Fruit fly (Drosophila melanogaster) whole organism: ENCODE results near the gene CG17991.

Experiments used
- CG8478 ChIP-seq: fragments of >200 bp; optimal IDR thresholded peaks from 2 replicates; lab custom pipeline; 2018; ENCODE audit warnings: inconsistent platforms
- Dll ChIP-seq: fragments of >200 bp; optimal IDR thresholded peaks from 2 replicates; lab custom pipeline; 2017
- EcR ChIP-seq, 2 experiments: fragments of >200 bp; optimal IDR thresholded peaks; 2 replicates each; lab custom pipeline; 2017; ENCODE audit warnings: missing biosample characterization in 2 of 2, missing genetic modification characterization in 2 of 2, missing genetic modification reagents in 2 of 2
- pan ChIP-seq: fragments of >200 bp; optimal IDR thresholded peaks from 2 replicates; lab custom pipeline; 2017
- psq ChIP-seq: fragments of >200 bp; optimal IDR thresholded peaks from 2 replicates; lab custom pipeline; 2017
- usp ChIP-seq: fragments of >200 bp; optimal IDR thresholded peaks from 2 replicates; lab custom pipeline; 2017; ENCODE audit warnings: missing biosample characterization, missing genetic modification characterization, mixed read lengths

CG17991 gene

DNA sequence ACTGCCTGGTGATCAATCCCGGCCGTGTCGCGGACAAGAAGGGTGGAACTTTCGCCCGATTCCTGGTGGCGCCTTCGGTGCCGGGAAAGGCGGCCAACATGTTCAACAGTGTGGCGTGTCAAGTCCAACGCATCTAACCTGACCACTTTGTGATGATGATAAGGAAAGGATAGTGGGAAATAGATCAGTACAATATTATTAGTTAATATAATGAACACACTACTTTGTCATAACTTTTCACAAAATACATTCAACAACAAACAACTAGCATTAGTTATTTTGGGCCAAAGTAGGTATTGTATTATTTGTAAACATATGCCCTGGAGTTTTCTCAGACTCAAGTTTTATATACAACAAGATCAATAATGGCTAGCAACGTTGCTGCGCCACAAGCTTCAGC is at the start of gene CG17991:
TSS of gene CG17991 (plus strand) at position 301 of the 400 bp plus-strand sequence.
- TF ChIP-seq EcR (GFP tag; optimal IDR thresholded peaks at IDR 0.05; lab: Kevin White, UChicago) (no peak), CG8478 (lab: Kevin White, UChicago) (no peak), psq (lab: Kevin White, UChicago) (no peak), Dll (lab: Kevin White, UChicago) (no peak), usp (GFP tag; lab: Kevin White, UChicago) (no peak), pan (lab: Kevin White, UChicago) (no peak)

- TF ChIP-seq Dll (lab: Kevin White, UChicago) = no peak
- no peak for TF ChIP-seq usp (GFP tag; lab: Kevin White, UChicago)
- TF ChIP-seq pan (lab: Kevin White, UChicago) = no peak
- TF ChIP-seq EcR (GFP tag; optimal IDR thresholded peaks at IDR 0.05; lab: Kevin White, UChicago) = no peak
- TF ChIP-seq psq (lab: Kevin White, UChicago) = no peak
- TF ChIP-seq CG8478 (lab: Kevin White, UChicago) = no peak
Observed at dm6 chr3R:27193079-27193478, 48.0 kb upstream of the CG17991 start.

dm6 chr3R:27194106-27194505 is 47.0 kb upstream of the CG17991 start, which contains the start of gene Ser:
Ser (minus strand) TSS chr3R:27194267.
- TF ChIP-seq Dll (lab: Kevin White, UChicago) = peak; percentile 30
- no peak for TF ChIP-seq EcR (GFP tag; optimal IDR thresholded peaks at IDR 0.05; lab: Kevin White, UChicago)

dm6 chr3R:27196866-27197265 is 44.2 kb upstream of the CG17991 start:
- TF ChIP-seq pan (lab: Kevin White, UChicago) (no peak), Dll (lab: Kevin White, UChicago) (no peak), EcR (GFP tag; optimal IDR thresholded peaks at IDR 0.05; lab: Kevin White, UChicago) (no peak), CG8478 (lab: Kevin White, UChicago) (no peak), psq (lab: Kevin White, UChicago) (no peak), usp (GFP tag; lab: Kevin White, UChicago) (no peak)

DNA sequence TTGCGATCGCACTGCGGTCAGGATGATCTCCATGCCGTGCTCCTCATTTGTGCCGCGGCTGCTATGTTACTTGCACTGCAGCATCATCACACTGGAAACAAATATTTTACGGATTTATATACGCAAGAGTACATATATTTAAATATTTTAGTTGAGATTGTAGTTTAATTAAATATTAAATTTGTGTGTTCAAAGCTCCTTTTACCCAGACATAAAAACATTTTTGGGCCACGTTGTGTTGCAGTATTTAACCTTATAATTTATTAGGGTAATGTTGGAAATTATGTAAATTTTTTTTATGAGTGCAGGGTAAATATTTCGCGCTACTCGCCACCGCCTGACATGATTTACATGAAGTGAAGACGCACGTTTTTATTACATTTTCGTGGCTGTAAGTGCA is 43.5 kb upstream of the CG17991 start:
- no peak for TF ChIP-seq EcR (GFP tag; optimal IDR thresholded peaks at IDR 0.05; lab: Kevin White, UChicago)
- no peak for TF ChIP-seq usp (GFP tag; lab: Kevin White, UChicago)
- TF ChIP-seq psq (lab: Kevin White, UChicago) = no peak
- TF ChIP-seq pan (lab: Kevin White, UChicago) = no peak
- no peak for TF ChIP-seq Dll (lab: Kevin White, UChicago)
- TF ChIP-seq CG8478 (lab: Kevin White, UChicago) = no peak

- no peak for TF ChIP-seq usp (GFP tag; lab: Kevin White, UChicago)
- TF ChIP-seq psq (lab: Kevin White, UChicago) = no peak
- TF ChIP-seq CG8478 (lab: Kevin White, UChicago) = no peak
- TF ChIP-seq Dll (lab: Kevin White, UChicago) = no peak
- TF ChIP-seq EcR (GFP tag; optimal IDR thresholded peaks at IDR 0.05; lab: Kevin White, UChicago) = no peak
- no peak for TF ChIP-seq pan (lab: Kevin White, UChicago)
Observed at dm6 chr3R:27198883-27199780, 41.9 kb upstream of the CG17991 start.

DNA sequence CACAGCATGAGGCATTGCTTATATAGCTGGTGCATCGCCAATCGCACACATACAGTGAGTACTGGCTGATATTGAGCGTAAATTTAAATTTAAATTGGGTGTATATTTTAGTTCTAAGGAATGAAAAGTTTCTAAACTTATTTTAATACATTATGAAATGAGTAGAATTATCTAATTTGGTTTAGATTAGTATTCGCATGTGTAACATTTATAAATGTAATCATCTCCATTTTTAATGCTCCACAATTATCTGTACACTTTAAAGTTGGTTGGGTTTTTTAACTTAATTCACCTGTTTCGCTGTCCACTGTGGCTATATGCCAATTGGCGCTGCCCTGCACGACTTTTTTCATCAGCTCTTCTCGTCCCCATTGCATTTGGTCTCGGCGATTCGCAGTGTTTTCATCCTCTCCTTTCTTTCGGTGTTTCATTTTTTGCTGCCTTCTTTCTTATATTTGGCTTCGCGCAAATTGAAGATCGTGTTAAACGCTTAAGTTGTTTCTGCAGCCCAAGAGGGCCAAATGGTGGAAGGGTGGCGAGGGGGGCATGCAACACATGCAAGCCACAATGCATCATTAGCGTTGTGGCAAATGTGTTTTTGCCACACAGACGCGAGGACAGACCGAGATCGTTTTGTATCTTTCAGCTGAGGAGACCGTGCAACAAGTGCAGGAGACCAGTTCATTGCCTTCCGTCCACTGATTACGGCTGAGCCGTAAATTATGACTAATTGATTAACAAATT is 39.4 kb upstream of the CG17991 start:
- no peak for TF ChIP-seq CG8478 (lab: Kevin White, UChicago)
- TF ChIP-seq EcR (GFP tag; optimal IDR thresholded peaks at IDR 0.05; lab: Kevin White, UChicago) = no peak
- TF ChIP-seq usp (GFP tag; lab: Kevin White, UChicago) = no peak
- TF ChIP-seq psq (lab: Kevin White, UChicago) = no peak
- peak; percentile 41 for TF ChIP-seq Dll (lab: Kevin White, UChicago)
- no peak for TF ChIP-seq pan (lab: Kevin White, UChicago)

- no peak for TF ChIP-seq Dll (lab: Kevin White, UChicago)
- no peak for TF ChIP-seq pan (lab: Kevin White, UChicago)
- TF ChIP-seq usp (GFP tag; lab: Kevin White, UChicago) = no peak
- no peak for TF ChIP-seq psq (lab: Kevin White, UChicago)
- TF ChIP-seq CG8478 (lab: Kevin White, UChicago) = no peak
- no peak for TF ChIP-seq EcR (GFP tag; optimal IDR thresholded peaks at IDR 0.05; lab: Kevin White, UChicago)
Observed at dm6 chr3R:27202330-27202729, 38.7 kb upstream of the CG17991 start.

dm6 chr3R:27203856-27204255 is 37.2 kb upstream of the CG17991 start:
- TF ChIP-seq CG8478 (lab: Kevin White, UChicago) (no peak), pan (lab: Kevin White, UChicago) (no peak), psq (lab: Kevin White, UChicago) (no peak), EcR (GFP tag; optimal IDR thresholded peaks at IDR 0.05; lab: Kevin White, UChicago) (no peak), Dll (lab: Kevin White, UChicago) (no peak), usp (GFP tag; lab: Kevin White, UChicago) (no peak)

DNA sequence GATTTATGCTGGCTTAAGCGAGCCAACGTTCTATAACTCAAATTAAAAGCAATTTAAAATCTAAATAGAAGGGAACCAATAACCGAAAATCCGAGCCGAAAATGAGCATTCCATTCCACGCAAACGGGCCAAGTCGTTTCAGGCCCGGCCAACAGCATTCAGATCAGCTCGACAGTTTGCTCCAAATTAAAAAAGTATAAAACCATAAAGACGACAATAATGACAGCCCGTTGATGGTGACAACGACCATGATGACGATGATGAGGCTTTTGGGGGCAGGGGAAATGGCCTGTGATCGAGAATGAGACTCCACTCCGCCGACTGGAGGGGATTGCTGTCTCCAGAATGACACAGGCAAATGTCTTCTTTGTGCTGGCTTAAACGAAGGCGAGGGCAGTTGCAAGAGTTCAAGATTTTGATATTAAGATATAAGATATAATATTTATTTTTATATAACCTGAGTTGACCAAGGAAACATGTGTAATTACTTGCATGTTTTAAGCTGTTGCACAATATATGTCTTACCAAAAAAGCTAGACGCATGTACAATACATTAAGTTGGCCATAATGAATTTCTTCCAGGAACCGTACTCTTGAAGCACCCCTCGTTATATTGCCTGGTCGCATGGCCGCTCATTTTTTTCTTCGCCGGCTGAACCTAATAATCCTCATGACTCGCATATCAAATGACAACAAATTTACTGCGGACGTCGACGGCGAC is 36.2 kb upstream of the CG17991 start:
- TF ChIP-seq Dll (lab: Kevin White, UChicago) = no peak
- no peak for TF ChIP-seq usp (GFP tag; lab: Kevin White, UChicago)
- TF ChIP-seq pan (lab: Kevin White, UChicago) = no peak
- TF ChIP-seq psq (lab: Kevin White, UChicago) = no peak
- no peak for TF ChIP-seq CG8478 (lab: Kevin White, UChicago)
- no peak for TF ChIP-seq EcR (GFP tag; optimal IDR thresholded peaks at IDR 0.05; lab: Kevin White, UChicago)
